Fruit fly (Drosophila melanogaster): ENCODE results near the gene GstD8.

dm6 chr3R:12383036-12383435 lies 3.2 kb downstream of the GstD8 start, which contains the start of gene GstD11:
- no peak for TF ChIP-seq h (optimal IDR thresholded peaks at IDR 0.05)
- no peak for TF ChIP-seq psq (optimal IDR thresholded peaks at IDR 0.05)
